Fruit fly (Drosophila melanogaster) whole organism, pupa: ENCODE data around the gene CG33322.

Source experiments
- CG14655 ChIP-seq: fragments of 200-800 bp; sonication (Bioruptor generic); optimal IDR thresholded peaks from 3 replicates; lab custom pipeline; 2017; ENCODE audit warnings: mild to moderate bottlenecking, missing biosample characterization, missing genetic modification reagents, missing genetic modification characterization
- CG34367 ChIP-seq: fragments of 200-800 bp; sonication (Bioruptor generic); optimal IDR thresholded peaks from 2 replicates; lab custom pipeline; 2018; ENCODE audit warnings: missing biosample characterization, mild to moderate bottlenecking, missing genetic modification characterization
- EcR ChIP-seq: fragments of 200-800 bp; sonication (Bioruptor generic); optimal IDR thresholded peaks from 3 replicates; lab custom pipeline; 2019; ENCODE audit warnings: missing biosample characterization, missing genetic modification characterization, mild to moderate bottlenecking, moderate library complexity, missing genetic modification reagents

DNA sequence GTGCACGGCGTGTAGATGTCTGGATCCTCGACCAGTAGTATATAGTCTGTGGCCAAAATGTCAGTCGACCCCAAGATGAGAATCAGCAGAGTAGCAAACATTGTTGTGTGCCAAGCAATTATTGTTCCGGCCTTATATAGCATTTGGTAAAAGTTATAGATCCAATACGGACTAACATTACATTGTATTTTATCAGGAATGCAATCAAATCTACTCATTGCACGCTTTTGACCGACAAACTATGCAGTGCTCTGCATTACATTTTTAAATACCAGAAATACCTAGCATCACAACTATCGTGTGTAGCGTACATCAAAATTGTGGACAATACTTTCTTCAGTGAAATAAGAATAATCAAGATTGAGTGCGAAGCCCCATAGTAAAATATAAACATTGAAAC is 4.7 kb upstream of the CG33322 start, which contains the start of gene CheB38c:
- TF ChIP-seq EcR (no peak), CG14655 (no peak), CG34367 (no peak)
